Worm (Caenorhabditis elegans): ENCODE measurements around the gene C39E6.2.

The C39E6.2 gene

DNA sequence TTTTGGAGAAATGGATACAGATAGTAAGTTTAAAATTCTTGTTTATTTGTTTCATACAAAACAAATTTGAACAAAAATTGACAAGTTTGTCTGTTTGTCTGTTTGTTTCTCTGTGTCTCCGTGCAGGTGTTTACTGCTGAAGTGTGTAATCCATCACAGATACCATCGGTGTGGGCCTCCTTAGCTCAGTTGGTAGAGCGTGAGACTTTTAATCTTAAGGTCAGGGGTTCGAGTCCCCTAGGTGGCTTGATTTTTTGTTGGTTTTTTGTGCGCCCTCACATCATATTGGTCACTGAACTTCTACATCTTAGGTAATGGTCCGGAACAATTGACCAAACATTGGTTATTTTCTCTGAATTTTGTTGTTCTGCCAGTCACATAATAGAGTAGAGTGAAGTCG is 34.0 kb upstream of the C39E6.2 start:
- TF ChIP-seq lsy-12 (tag; optimal IDR thresholded peaks at IDR 0.05): peak; percentile 21
- peak; percentile 64 for TF ChIP-seq pha-4 (tag; optimal IDR thresholded peaks at IDR 0.05)
- peak in 1 of 3 experiments; percentile 28 for TF ChIP-seq elt-3 (tag; optimal IDR thresholded peaks at IDR 0.05)
- peak; percentile 19 for TF ChIP-seq nfya-1 (tag; optimal IDR thresholded peaks at IDR 0.05; ENCODE audit: insufficient read depth)
- peak; percentile 44 for TF ChIP-seq elt-2 (tag; optimal IDR thresholded peaks at IDR 0.05)
- TF ChIP-seq nhr-43 (tag; optimal IDR thresholded peaks at IDR 0.05; ENCODE audit: poor library complexity, severe bottlenecking): peak; percentile 61
- no peak for TF ChIP-seq egl-27 (tag; optimal IDR thresholded peaks at IDR 0.05)
- no peak for TF ChIP-seq nhr-77 (tag; optimal IDR thresholded peaks at IDR 0.05)
- TF ChIP-seq jun-1 (tag; optimal IDR thresholded peaks at IDR 0.05): no peak
- no peak for TF ChIP-seq fkh-10 (GFP tag; optimal IDR thresholded peaks at IDR 0.05)
- TF ChIP-seq hmg-11 (tag; optimal IDR thresholded peaks at IDR 0.05): peak; percentile 18
- no peak for TF ChIP-seq nhr-12 (tag; optimal IDR thresholded peaks at IDR 0.05)
- TF ChIP-seq nhr-23 (tag; optimal IDR thresholded peaks at IDR 0.05): peak; percentile 15
- TF ChIP-seq nhr-237 (tag; optimal IDR thresholded peaks at IDR 0.05): no peak

DNA sequence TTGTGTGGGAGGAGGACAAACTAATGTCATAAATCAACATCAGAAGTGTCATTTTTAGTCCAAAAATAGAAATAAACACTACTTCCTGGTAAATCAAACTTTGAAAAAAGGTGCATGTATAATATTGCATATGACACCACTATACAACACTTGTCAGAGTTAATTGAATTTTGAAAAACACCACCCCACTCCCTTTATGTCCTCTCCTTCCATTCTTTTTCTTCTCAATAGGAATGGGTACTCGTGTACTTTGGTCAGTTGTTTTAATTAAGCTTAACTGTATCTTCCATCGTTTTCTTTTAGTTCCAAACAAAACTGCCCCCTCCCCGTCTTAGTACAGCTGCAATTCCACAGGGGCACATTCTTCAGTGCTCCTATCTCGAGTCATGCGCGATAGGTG is 32.6 kb upstream of the C39E6.2 start:
- TF ChIP-seq hmg-11 (tag; optimal IDR thresholded peaks at IDR 0.05) (no peak), nhr-67 (tag; optimal IDR thresholded peaks at IDR 0.05) (no peak), elt-1 (tag; optimal IDR thresholded peaks at IDR 0.05) (no peak), R02D3.7 (tag; optimal IDR thresholded peaks at IDR 0.05) (no peak), ama-1 (optimal IDR thresholded peaks at IDR 0.05) (no peak), tbx-2 (tag; optimal IDR thresholded peaks at IDR 0.05) (no peak)

DNA sequence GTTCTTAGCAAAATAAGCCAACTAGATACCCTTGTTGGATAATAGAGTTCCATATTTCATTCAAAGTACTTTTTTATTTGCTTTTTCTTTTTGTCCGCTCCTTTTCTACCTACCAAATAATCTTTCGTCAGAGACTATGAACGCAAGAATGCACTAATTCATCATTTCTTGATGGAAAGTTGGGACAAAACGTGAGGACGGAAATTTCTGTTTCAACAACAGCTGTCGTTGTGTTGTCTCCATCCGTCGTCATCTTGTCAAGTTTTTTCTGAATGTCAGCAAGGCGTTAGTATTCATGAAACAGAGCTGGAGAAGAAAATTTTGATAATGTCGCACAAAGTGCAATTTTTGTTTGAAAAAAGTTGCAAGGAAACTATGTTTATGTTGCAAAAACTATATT is 29.9 kb upstream of the C39E6.2 start:
- TF ChIP-seq nfya-1 (tag; optimal IDR thresholded peaks at IDR 0.05; ENCODE audit: insufficient read depth): peak; percentile 0
- TF ChIP-seq ceh-9 (tag; optimal IDR thresholded peaks at IDR 0.05): no peak
- TF ChIP-seq lin-39 (tag; optimal IDR thresholded peaks at IDR 0.05): peak; percentile 33
- TF ChIP-seq egl-5 (tag; optimal IDR thresholded peaks at IDR 0.05): no peak

DNA sequence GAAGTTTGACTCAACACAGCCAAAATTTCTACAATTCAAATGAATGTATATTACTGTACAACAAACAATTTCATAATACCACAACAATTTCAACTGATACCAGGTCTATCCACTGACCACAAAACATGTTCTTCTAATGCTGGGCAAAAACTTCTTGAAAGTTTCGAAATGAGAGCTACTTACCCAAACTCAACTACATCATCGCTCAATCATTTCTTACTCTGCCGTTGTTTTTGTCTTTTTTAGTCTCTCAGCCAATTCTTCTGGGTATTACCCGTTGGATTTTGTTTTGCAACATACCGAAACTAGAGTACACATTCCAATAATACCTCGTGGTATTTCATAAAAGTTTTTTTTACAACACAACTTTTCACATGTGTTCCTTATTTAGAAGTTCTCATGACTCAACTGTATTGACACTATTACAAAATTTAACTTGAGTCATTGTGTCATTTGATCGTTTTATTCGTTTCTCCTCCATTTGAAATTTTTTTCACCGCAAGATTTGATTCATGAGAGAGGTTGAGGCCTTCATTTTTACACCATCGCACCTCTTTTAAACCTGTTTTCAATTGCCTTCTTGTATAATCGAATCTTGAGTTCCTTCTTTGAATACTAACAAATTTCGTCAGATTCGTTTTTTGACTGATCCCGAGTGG is 28.3 kb upstream of the C39E6.2 start, which contains the start of gene F43C9.2:
Gene F43C9.2 (plus strand): TSS at position 497 of the 659 bp plus-strand sequence.
- TF ChIP-seq ztf-11 (tag; optimal IDR thresholded peaks at IDR 0.05) (no peak), zag-1 (tag; optimal IDR thresholded peaks at IDR 0.05) (no peak), egl-5 (tag; optimal IDR thresholded peaks at IDR 0.05) (no peak), mml-1 (tag; optimal IDR thresholded peaks at IDR 0.05) (no peak), nfya-1 (tag; optimal IDR thresholded peaks at IDR 0.05; ENCODE audit: insufficient read depth) (no peak), R02D3.7 (tag; optimal IDR thresholded peaks at IDR 0.05) (no peak), ceh-82 (tag; optimal IDR thresholded peaks at IDR 0.05) (no peak), ZK546.5 (tag; optimal IDR thresholded peaks at IDR 0.05) (no peak), lin-15B (tag; optimal IDR thresholded peaks at IDR 0.05) (no peak), sea-2 (GFP tag; optimal IDR thresholded peaks at IDR 0.05) (no peak), nhr-76 (tag; optimal IDR thresholded peaks at IDR 0.05) (no peak), daf-12 (tag; optimal IDR thresholded peaks at IDR 0.05) (no peak), mdl-1 (tag; optimal IDR thresholded peaks at IDR 0.05) (no peak), fos-1 (tag; optimal IDR thresholded peaks at IDR 0.05) (no peak)

DNA sequence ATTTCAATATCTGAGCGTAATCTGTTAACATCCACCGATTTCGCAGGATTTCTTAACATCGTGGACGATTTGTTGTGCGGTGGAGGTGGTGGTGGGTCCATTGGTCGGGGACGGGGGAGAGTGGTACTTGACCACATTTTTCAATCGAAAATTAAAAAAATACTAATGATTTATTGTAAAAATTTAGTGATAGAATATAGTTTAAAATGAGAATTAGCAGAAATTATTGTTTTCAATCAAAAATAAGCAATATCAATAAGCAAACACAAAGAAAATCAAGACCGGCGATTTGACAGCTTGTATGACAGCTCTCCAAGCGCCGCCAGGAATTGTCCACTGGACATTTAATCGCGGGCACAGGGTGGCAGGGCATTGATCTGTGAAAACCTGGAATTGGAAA is 27.3 kb upstream of the C39E6.2 start, which contains the start of gene hum-10:
Gene hum-10 (minus strand): TSS at position 101 of the 400 bp plus-strand sequence.
- TF ChIP-seq unc-39 (tag; optimal IDR thresholded peaks at IDR 0.05): no peak

DNA sequence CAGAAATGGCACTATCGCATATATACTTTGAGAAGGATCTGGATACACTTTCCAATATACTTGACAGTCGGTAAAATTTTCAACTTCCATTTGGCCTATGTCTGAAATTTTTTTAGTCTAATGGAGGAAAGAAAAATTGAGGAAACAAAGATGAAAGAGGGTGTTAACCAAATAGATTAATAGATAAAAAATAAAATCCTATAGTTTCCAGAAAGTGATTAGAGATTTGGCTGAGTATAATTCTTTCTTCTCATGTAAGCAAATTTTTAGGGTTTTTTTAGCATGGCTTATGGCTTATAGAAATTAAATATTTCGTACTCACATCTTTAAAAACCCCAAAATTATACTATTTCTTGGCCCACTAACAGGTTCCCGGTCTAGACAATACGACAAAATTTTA is 15.0 kb upstream of the C39E6.2 start, which contains the start of gene npr-1:
Gene npr-1 (minus strand): TSS at position 101 of the 400 bp plus-strand sequence.
- TF ChIP-seq ZK546.5 (tag; optimal IDR thresholded peaks at IDR 0.05) (no peak), nhr-67 (tag; optimal IDR thresholded peaks at IDR 0.05) (no peak), pqm-1 (tag; optimal IDR thresholded peaks at IDR 0.05) (no peak), snpc-4 (tag; optimal IDR thresholded peaks at IDR 0.05) (no peak), ztf-11 (tag; optimal IDR thresholded peaks at IDR 0.05) (no peak), mml-1 (tag; optimal IDR thresholded peaks at IDR 0.05) (no peak), nfya-1 (tag; optimal IDR thresholded peaks at IDR 0.05; ENCODE audit: insufficient read depth) (no peak), tbx-2 (tag; optimal IDR thresholded peaks at IDR 0.05) (no peak), nhr-76 (tag; optimal IDR thresholded peaks at IDR 0.05) (no peak)
